Fruit fly (Drosophila melanogaster): Measurements from ENCODE around the gene sn.

Gene sn

DNA sequence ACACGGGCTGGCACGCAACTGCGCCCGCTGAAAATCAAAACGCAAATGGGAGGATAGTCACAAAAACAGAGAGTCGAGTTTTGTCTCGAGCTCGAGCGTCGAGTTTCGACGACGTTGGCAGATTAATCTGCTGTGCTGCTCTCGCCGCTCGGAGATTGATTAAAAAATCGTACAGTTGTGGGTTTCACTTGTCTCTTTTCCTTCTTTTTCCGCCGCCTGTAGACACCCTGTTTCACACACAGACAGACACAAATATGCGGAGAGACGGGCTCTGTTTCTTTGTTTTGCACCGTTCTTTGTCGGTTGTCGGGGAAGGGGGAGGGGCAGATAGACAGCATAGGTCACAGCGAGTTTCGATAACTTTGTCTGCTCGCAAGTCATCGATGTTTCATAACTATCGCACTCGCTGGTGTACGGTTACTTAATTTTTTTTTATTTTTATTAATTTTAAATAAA is 16.9 kb upstream of the sn start, which contains the start of gene orion (continued):
- TF ChIP-seq tna (GFP tag; IDR thresholded peaks at IDR 0.05; ENCODE audit: partially characterized antibody) (peak; percentile 75), inv (GFP tag; IDR thresholded peaks at IDR 0.05; ENCODE audit: partially characterized antibody) (peak; percentile 54), nerfin-2 (GFP tag; IDR thresholded peaks at IDR 0.05; ENCODE audit: partially characterized antibody) (peak; percentile 59), fd3F (GFP tag; optimal IDR thresholded peaks at IDR 0.05) (no peak), CG15011 (GFP tag; optimal IDR thresholded peaks at IDR 0.05) (no peak), hth (optimal IDR thresholded peaks at IDR 0.05) (no peak), BEAF-32 (GFP tag; optimal IDR thresholded peaks at IDR 0.05) (peak; percentile 65), seq (GFP tag; IDR thresholded peaks at IDR 0.05) (no peak), CG7372 (GFP tag; IDR thresholded peaks at IDR 0.05) (peak; percentile 17; the same call in 1 of the 2 replicates), CG31388 (GFP tag; optimal IDR thresholded peaks at IDR 0.05) (no peak), gsb (GFP tag; IDR thresholded peaks at IDR 0.05) (peak; percentile 32; the same call in 1 of the 2 replicates), mld (GFP tag; IDR thresholded peaks at IDR 0.05; ENCODE audit: partially characterized antibody) (peak; percentile 61; the same call in 1 of the 3 replicates), CrebB (tag; optimal IDR thresholded peaks at IDR 0.05) (peak; percentile 5), CG30020 (tag; optimal IDR thresholded peaks at IDR 0.05) (peak; percentile 29), CG30431 (GFP tag; optimal IDR thresholded peaks at IDR 0.05) (no peak), CG2889 (GFP tag; IDR thresholded peaks at IDR 0.05) (no peak), ham (GFP tag; IDR thresholded peaks at IDR 0.05) (no peak), CG1233 (GFP tag; optimal IDR thresholded peaks at IDR 0.05) (no peak), CG14710 (tag; optimal IDR thresholded peaks at IDR 0.05) (peak; percentile 2), tio (GFP tag; optimal IDR thresholded peaks at IDR 0.05) (no peak), ranshi (GFP tag; IDR thresholded peaks at IDR 0.05) (peak; percentile 48; the same call in 1 of the 2 replicates), CG18599 (GFP tag; optimal IDR thresholded peaks at IDR 0.05) (peak; percentile 40), crol (GFP tag; IDR thresholded peaks at IDR 0.05) (peak; percentile 95), CG18262 (tag; optimal IDR thresholded peaks at IDR 0.05) (peak; percentile 19), CG13287 (GFP tag; IDR thresholded peaks at IDR 0.05; ENCODE audit: partially characterized antibody) (peak; percentile 86), stwl (tag; optimal IDR thresholded peaks at IDR 0.05) (peak; percentile 56), CG2199 (GFP tag; IDR thresholded peaks at IDR 0.05) (peak; percentile 72; the same call in 1 of the 3 replicates), H2.0 (GFP tag; IDR thresholded peaks at IDR 0.05) (no peak), CG14441 (GFP tag; IDR thresholded peaks at IDR 0.05) (peak; percentile 8; the same call in 1 of the 2 replicates), ara (GFP tag; IDR thresholded peaks at IDR 0.05) (0 out of 2 replicates have a peak, but pooled peaks have one; percentile 25), MESR4 (GFP tag; optimal IDR thresholded peaks at IDR 0.05) (peak; percentile 22), az2 (GFP tag; optimal IDR thresholded peaks at IDR 0.05) (peak; percentile 3), Hmx (GFP tag; optimal IDR thresholded peaks at IDR 0.05) (no peak), B-H2 (GFP tag; optimal IDR thresholded peaks at IDR 0.05) (peak; percentile 3), CG3163 (GFP tag; optimal IDR thresholded peaks at IDR 0.05) (peak; percentile 34), Gsc (GFP tag; IDR thresholded peaks at IDR 0.05) (no peak), nerfin-1 (tag; optimal IDR thresholded peaks at IDR 0.05) (peak; percentile 15), vnd (GFP tag; IDR thresholded peaks at IDR 0.05; ENCODE audit: partially characterized antibody) (peak; percentile 71), CG12391 (tag; optimal IDR thresholded peaks at IDR 0.05) (peak; percentile 19), cg (GFP tag; optimal IDR thresholded peaks at IDR 0.05) (peak; percentile 81), Bdp1 (GFP tag; optimal IDR thresholded peaks at IDR 0.05) (no peak), luna (GFP tag; optimal IDR thresholded peaks at IDR 0.05) (no peak)

Measured in whole organism, embryonic.